Worm (Caenorhabditis elegans): ENCODE results near the gene srsx-14.

DNA sequence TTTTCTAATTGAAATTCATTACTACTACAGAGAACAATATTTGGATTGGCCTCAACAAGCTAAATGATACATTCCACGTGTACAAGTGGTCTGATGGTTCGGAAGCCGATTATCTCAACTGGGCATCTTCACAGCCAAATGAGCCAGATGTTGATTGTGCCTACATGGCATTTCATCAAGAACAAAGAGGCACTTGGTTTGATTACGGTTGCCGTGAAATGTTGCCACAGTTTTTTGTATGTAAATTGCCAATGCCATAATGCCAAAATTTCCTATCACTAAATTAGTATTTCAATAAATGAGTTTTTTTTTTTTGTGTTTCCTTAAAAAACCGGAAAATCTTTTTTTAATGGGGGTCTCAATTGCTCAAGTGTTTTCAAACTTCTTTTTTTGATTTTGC, 27.7 kb upstream of the srsx-14 start:
- TF ChIP-seq ZK546.5 (tag; optimal IDR thresholded peaks at IDR 0.05) (no peak), ama-1 (optimal IDR thresholded peaks at IDR 0.05) (no peak)
